Worm (Caenorhabditis elegans): ENCODE results near the gene nhr-236.

nhr-236 gene

ce11 chrIV:2316273-2316672 lies 13.2 kb downstream of the nhr-236 start, which contains the start of gene Y38F2AL.12:
TSS of gene Y38F2AL.12 (plus strand) at chrIV:2316573.
- TF ChIP-seq unc-120 (tag; optimal IDR thresholded peaks at IDR 0.05; ENCODE audit: poor library complexity, severe bottlenecking) (no peak), pha-4 (tag; optimal IDR thresholded peaks at IDR 0.05) (no peak), lin-13 (tag; optimal IDR thresholded peaks at IDR 0.05) (no peak), drap-1 (GFP tag; optimal IDR thresholded peaks at IDR 0.05) (no peak), ceh-39 (tag; optimal IDR thresholded peaks at IDR 0.05) (no peak), tbx-8 (GFP tag; optimal IDR thresholded peaks at IDR 0.05) (no peak), sem-2 (GFP tag; optimal IDR thresholded peaks at IDR 0.05) (no peak), nhr-2 (tag; optimal IDR thresholded peaks at IDR 0.05) (no peak), ceh-83 (GFP tag; optimal IDR thresholded peaks at IDR 0.05) (no peak), nhr-12 (tag; optimal IDR thresholded peaks at IDR 0.05) (no peak), mab-5 (tag; optimal IDR thresholded peaks at IDR 0.05) (no peak), mep-1 (tag; optimal IDR thresholded peaks at IDR 0.05) (no peak), flh-1 (GFP tag; optimal IDR thresholded peaks at IDR 0.05) (no peak), elt-1 (tag; optimal IDR thresholded peaks at IDR 0.05; ENCODE audit: borderline replicate concordance, insufficient read depth) (no peak)

ce11 chrIV:2315545-2315995 lies 13.9 kb downstream of the nhr-236 start, which contains the start of gene vha-3:
TSS of gene vha-3 (minus strand) at chrIV:2315945.
- TF ChIP-seq M03D4.4 (tag; optimal IDR thresholded peaks at IDR 0.05) = no peak
- no peak for TF ChIP-seq ceh-83 (GFP tag; optimal IDR thresholded peaks at IDR 0.05)
- no peak for TF ChIP-seq mab-5 (tag; optimal IDR thresholded peaks at IDR 0.05)
- no peak for TF ChIP-seq ceh-43 (GFP tag; optimal IDR thresholded peaks at IDR 0.05)
- no peak for TF ChIP-seq ceh-39 (tag; optimal IDR thresholded peaks at IDR 0.05)
- no peak for TF ChIP-seq zip-8 (tag; optimal IDR thresholded peaks at IDR 0.05)
- no peak for TF ChIP-seq nhr-12 (tag; optimal IDR thresholded peaks at IDR 0.05)

ce11 chrIV:2314862-2315261 lies 14.6 kb downstream of the nhr-236 start:
- TF ChIP-seq nhr-12 (tag; optimal IDR thresholded peaks at IDR 0.05) (no peak), drap-1 (GFP tag; optimal IDR thresholded peaks at IDR 0.05) (no peak), ztf-11 (tag; optimal IDR thresholded peaks at IDR 0.05) (no peak), tbx-8 (GFP tag; optimal IDR thresholded peaks at IDR 0.05) (no peak), mab-5 (tag; optimal IDR thresholded peaks at IDR 0.05) (no peak), elt-3 (tag; optimal IDR thresholded peaks at IDR 0.05) (no peak), hlh-1 (tag; optimal IDR thresholded peaks at IDR 0.05) (no peak), mep-1 (tag; optimal IDR thresholded peaks at IDR 0.05) (no peak), mls-2 (tag; optimal IDR thresholded peaks at IDR 0.05) (no peak), ces-1 (GFP tag; optimal IDR thresholded peaks at IDR 0.05) (no peak), sptf-1 (tag; optimal IDR thresholded peaks at IDR 0.05) (no peak), sem-2 (GFP tag; optimal IDR thresholded peaks at IDR 0.05) (no peak), ceh-43 (GFP tag; optimal IDR thresholded peaks at IDR 0.05) (no peak), nhr-237 (tag; optimal IDR thresholded peaks at IDR 0.05) (no peak), unc-39 (tag; optimal IDR thresholded peaks at IDR 0.05) (no peak), pha-4 (tag; optimal IDR thresholded peaks at IDR 0.05) (no peak), lsy-2 (tag; optimal IDR thresholded peaks at IDR 0.05) (no peak)

ce11 chrIV:2313721-2314683 lies 15.4 kb downstream of the nhr-236 start, which contains the start of gene vha-11:
TSS of gene vha-11 (minus strand) at chrIV:2314567.
- TF ChIP-seq hlh-1 (tag; optimal IDR thresholded peaks at IDR 0.05) (no peak), drap-1 (GFP tag; optimal IDR thresholded peaks at IDR 0.05) (no peak), mls-2 (tag; optimal IDR thresholded peaks at IDR 0.05) (no peak), unc-39 (tag; optimal IDR thresholded peaks at IDR 0.05) (no peak), lsy-2 (tag; optimal IDR thresholded peaks at IDR 0.05) (no peak), unc-62 (GFP tag; optimal IDR thresholded peaks at IDR 0.05) (no peak), nhr-76 (tag; optimal IDR thresholded peaks at IDR 0.05) (no peak), snpc-4 (tag; optimal IDR thresholded peaks at IDR 0.05) (no peak), unc-120 (tag; optimal IDR thresholded peaks at IDR 0.05; ENCODE audit: poor library complexity, severe bottlenecking) (no peak), ceh-39 (tag; optimal IDR thresholded peaks at IDR 0.05) (no peak), mep-1 (tag; optimal IDR thresholded peaks at IDR 0.05) (no peak), nhr-237 (tag; optimal IDR thresholded peaks at IDR 0.05) (no peak), sem-2 (GFP tag; optimal IDR thresholded peaks at IDR 0.05) (no peak), mab-5 (tag; optimal IDR thresholded peaks at IDR 0.05) (no peak), nhr-2 (tag; optimal IDR thresholded peaks at IDR 0.05) (no peak), zip-8 (tag; optimal IDR thresholded peaks at IDR 0.05) (no peak), M03D4.4 (tag; optimal IDR thresholded peaks at IDR 0.05) (no peak)
